Comparison of ENCODE assay signal across 5 worm cellular contexts in genomic region chrIV:3176067-3176758, ce11.
TF ChIP-seq lines count a peak whose summit lies in the region.

TSS of gene nlp-81 (minus strand) at chrIV:3176117.

TF ChIP-seq in whole organism, L4 larva, 104 proteins besides CTCF, POLR2A, EP300 and RAD21:
- peak; percentile 0 for TF ChIP-seq aha-1 (tag; lab: Kevin White, UChicago)
- TF ChIP-seq ceh-32 (tag; optimal IDR thresholded peaks at IDR 0.05; lab: Kevin White, UChicago; ENCODE audit: poor library complexity): no peak
- TF ChIP-seq jun-1 (tag; optimal IDR thresholded peaks at IDR 0.05; lab: Kevin White, UChicago): no peak
- TF ChIP-seq T26A8.4 (GFP tag; IDR thresholded peaks at IDR 0.05; lab: Robert Waterston, UW): no peak

TF ChIP-seq in whole organism, early embryonic, 17 proteins besides CTCF, POLR2A, EP300 and RAD21:
- TF ChIP-seq hmbx-1 (tag; optimal IDR thresholded peaks at IDR 0.05; lab: Kevin White, UChicago) (peak; percentile 15), pes-1 (GFP tag; IDR thresholded peaks at IDR 0.05; lab: Robert Waterston, UW) (no peak)

TF ChIP-seq in whole organism, late embryonic, 69 proteins besides CTCF, POLR2A, EP300 and RAD21:
- no peak for TF ChIP-seq hlh-15 (tag; optimal IDR thresholded peaks at IDR 0.05; lab: Kevin White, UChicago)
- TF ChIP-seq rnt-1 (tag; optimal IDR thresholded peaks at IDR 0.05; lab: Kevin White, UChicago): no peak
- TF ChIP-seq unc-3 (GFP tag; conservative IDR thresholded peaks at IDR 0.05; lab: Robert Waterston, UW): 0 out of 2 replicates have a peak, but pooled peaks have one; percentile 9
- no peak for TF ChIP-seq unc-3 (tag; optimal IDR thresholded peaks at IDR 0.05; lab: Kevin White, UChicago)
- no peak for TF ChIP-seq npax-4 (tag; optimal IDR thresholded peaks at IDR 0.05; lab: Kevin White, UChicago)
- TF ChIP-seq ets-4 (tag; optimal IDR thresholded peaks at IDR 0.05; lab: Kevin White, UChicago): no peak
TF ChIP-seq in whole organism, late embryonic: peak in this region for 1.

TF ChIP-seq in whole organism, midembryonic, 9 proteins besides CTCF, POLR2A, EP300 and RAD21:
- no peak for TF ChIP-seq klf-2 (GFP tag; conservative IDR thresholded peaks at IDR 0.05; lab: Robert Waterston, UW)
- TF ChIP-seq ztf-23 (GFP tag; IDR thresholded peaks at IDR 0.05; lab: Robert Waterston, UW): peak; percentile 71

TF ChIP-seq in whole organism, mixed stage, embryonic, 35 proteins besides CTCF, POLR2A, EP300 and RAD21:
- no peak for TF ChIP-seq zip-8 (tag; optimal IDR thresholded peaks at IDR 0.05; lab: Kevin White, UChicago)
- TF ChIP-seq sptf-1 (tag; optimal IDR thresholded peaks at IDR 0.05; lab: Kevin White, UChicago): peak; percentile 66
